Fruit fly (Drosophila melanogaster) whole organism, prepupa: ENCODE results near the gene CG12498.
A peak's percentile ranks its signal among the peaks of the same experiment; 100 is the strongest.

Experiments
- Blimp-1 ChIP-seq: fragments of 200-800 bp; sonication (Bioruptor generic); optimal IDR thresholded peaks from 3 replicates; lab custom pipeline; 2017; ENCODE audit warnings: missing biosample characterization, missing genetic modification characterization, mild to moderate bottlenecking, moderate library complexity, missing genetic modification reagents
- CG10631 ChIP-seq: fragments of 200-800 bp; sonication (Bioruptor generic); optimal IDR thresholded peaks from 2 replicates; lab custom pipeline; 2016; ENCODE audit warnings: missing biosample characterization, missing genetic modification characterization
- CG11294 ChIP-seq: fragments of 200-800 bp; sonication (Bioruptor generic); IDR thresholded peaks from 2 replicates; pipeline ENCODE4 v1.3.6; 2022; ENCODE audit warnings: missing biosample characterization, missing genetic modification characterization
- CG11762 ChIP-seq: fragments of 200-800 bp; sonication (Bioruptor generic); optimal IDR thresholded peaks from 3 replicates; lab custom pipeline; 2016; ENCODE audit warnings: missing biosample characterization, missing genetic modification characterization; ENCODE audit not compliant: insufficient read depth
- CG11902 ChIP-seq: fragments of 200-800 bp; sonication (Bioruptor generic); optimal IDR thresholded peaks from 3 replicates; lab custom pipeline; 2016; ENCODE audit warnings: missing biosample characterization, missing genetic modification characterization
- CG15336 ChIP-seq: fragments of 200-800 bp; sonication (Bioruptor generic); IDR thresholded peaks from 2 replicates; pipeline ENCODE4 v1.3.6; 2022; ENCODE audit warnings: missing biosample characterization, missing genetic modification characterization
- CG3032 ChIP-seq: fragments of 200-800 bp; optimal IDR thresholded peaks from 2 replicates; lab custom pipeline; 2019; ENCODE audit warnings: missing biosample characterization, mild to moderate bottlenecking, missing genetic modification characterization, moderate library complexity
- CG31627 ChIP-seq: fragments of 200-800 bp; sonication (Bioruptor generic); optimal IDR thresholded peaks from 3 replicates; lab custom pipeline; 2016; ENCODE audit warnings: missing biosample characterization, missing genetic modification characterization
- CG32006 ChIP-seq: fragments of 200-800 bp; sonication (Bioruptor generic); optimal IDR thresholded peaks from 3 replicates; lab custom pipeline; 2017; ENCODE audit warnings: missing biosample characterization, mild to moderate bottlenecking, missing genetic modification characterization
- CG34406 ChIP-seq: fragments of 200-800 bp; sonication (Bioruptor generic); optimal IDR thresholded peaks from 3 replicates; lab custom pipeline; 2016; ENCODE audit warnings: missing biosample characterization, missing genetic modification characterization
- CG3919 ChIP-seq: fragments of 200-800 bp; sonication (Bioruptor generic); optimal IDR thresholded peaks from 3 replicates; lab custom pipeline; 2016; ENCODE audit warnings: missing biosample characterization, missing genetic modification characterization
- CG4318 ChIP-seq: fragments of 200-800 bp; sonication (Bioruptor generic); optimal IDR thresholded peaks from 3 replicates; lab custom pipeline; 2017; ENCODE audit warnings: missing biosample characterization, mild to moderate bottlenecking, missing genetic modification characterization
- CG6276 ChIP-seq: fragments of 200-800 bp; sonication (Bioruptor generic); optimal IDR thresholded peaks from 2 replicates; lab custom pipeline; 2017; ENCODE audit warnings: missing biosample characterization, mild to moderate bottlenecking, missing genetic modification characterization
- CG6792 ChIP-seq: fragments of 200-800 bp; sonication (Bioruptor generic); optimal IDR thresholded peaks from 3 replicates; lab custom pipeline; 2016; ENCODE audit warnings: missing biosample characterization, missing genetic modification characterization
- CG8119 ChIP-seq: fragments of 200-800 bp; sonication (Bioruptor generic); IDR thresholded peaks from 3 replicates; pipeline ENCODE4 v1.3.6; 2022; ENCODE audit warnings: missing biosample characterization, missing genetic modification characterization
- CG8319 ChIP-seq: fragments of 200-800 bp; sonication (Bioruptor generic); optimal IDR thresholded peaks from 3 replicates; lab custom pipeline; 2016; ENCODE audit warnings: missing biosample characterization, missing genetic modification characterization
- CG8632 ChIP-seq: fragments of 200-800 bp; sonication (Bioruptor generic); optimal IDR thresholded peaks from 3 replicates; lab custom pipeline; 2016; ENCODE audit warnings: missing biosample characterization, missing genetic modification characterization
- CG9139 ChIP-seq: fragments of 200-800 bp; sonication (Bioruptor generic); optimal IDR thresholded peaks from 3 replicates; lab custom pipeline; 2017; ENCODE audit warnings: missing biosample characterization, mild to moderate bottlenecking, missing genetic modification characterization
- Eip75B ChIP-seq: fragments of 200-800 bp; sonication (Bioruptor generic); optimal IDR thresholded peaks from 3 replicates; lab custom pipeline; 2016; ENCODE audit warnings: missing biosample characterization, missing genetic modification characterization
- Eip78C ChIP-seq: fragments of 200-800 bp; sonication (Bioruptor generic); peaks from one replicate; lab custom pipeline; 2016; ENCODE audit warnings: missing biosample characterization, missing genetic modification characterization
- Eip93F ChIP-seq: fragments of 200-800 bp; sonication (Bioruptor generic); optimal IDR thresholded peaks from 2 replicates; lab custom pipeline; 2016; ENCODE audit warnings: missing biosample characterization, mild to moderate bottlenecking, missing genetic modification characterization
- Ets21C ChIP-seq: fragments of 200-800 bp; sonication (Bioruptor generic); optimal IDR thresholded peaks from 3 replicates; lab custom pipeline; 2016; ENCODE audit warnings: missing biosample characterization, missing genetic modification characterization
- Ets96B ChIP-seq: fragments of 200-800 bp; optimal IDR thresholded peaks from 2 replicates; lab custom pipeline; 2019; ENCODE audit warnings: missing biosample characterization, mild to moderate bottlenecking, missing genetic modification characterization, moderate library complexity
- Gug ChIP-seq: fragments of 200-800 bp; sonication (Bioruptor generic); IDR thresholded peaks from 2 replicates; pipeline ENCODE4 v1.3.6; 2022; ENCODE audit warnings: missing biosample characterization, missing genetic modification characterization
- Hr39 ChIP-seq: fragments of 200-800 bp; sonication (Bioruptor generic); optimal IDR thresholded peaks from 2 replicates; lab custom pipeline; 2016; ENCODE audit warnings: missing biosample characterization, missing genetic modification characterization
- Hr4 ChIP-seq: fragments of 200-800 bp; sonication (Bioruptor generic); optimal IDR thresholded peaks from 3 replicates; lab custom pipeline; 2016; ENCODE audit warnings: missing biosample characterization, missing genetic modification characterization
- Met ChIP-seq: fragments of 200-800 bp; sonication (Bioruptor generic); optimal IDR thresholded peaks from 3 replicates; lab custom pipeline; 2016; ENCODE audit warnings: missing biosample characterization, missing genetic modification characterization
- OdsH ChIP-seq: fragments of 200-800 bp; sonication (Bioruptor generic); optimal IDR thresholded peaks from 3 replicates; lab custom pipeline; 2016; ENCODE audit warnings: missing biosample characterization, missing genetic modification characterization
- Smox ChIP-seq: fragments of 200-800 bp; sonication (Bioruptor generic); optimal IDR thresholded peaks from 3 replicates; lab custom pipeline; 2016; ENCODE audit warnings: missing biosample characterization, missing genetic modification characterization
- Sox102F ChIP-seq: fragments of 200-800 bp; sonication (Bioruptor generic); optimal IDR thresholded peaks from 2 replicates; lab custom pipeline; 2016; ENCODE audit warnings: missing biosample characterization, mild to moderate bottlenecking, missing genetic modification characterization
- Sox15 ChIP-seq: fragments of 200-800 bp; sonication (Bioruptor generic); optimal IDR thresholded peaks from 3 replicates; lab custom pipeline; 2016; ENCODE audit warnings: missing biosample characterization, missing genetic modification characterization
- acj6 ChIP-seq: fragments of 200-800 bp; sonication (Bioruptor generic); optimal IDR thresholded peaks from 3 replicates; lab custom pipeline; 2016; ENCODE audit warnings: missing biosample characterization, missing genetic modification characterization
- cyc ChIP-seq: fragments of 200-800 bp; sonication (Bioruptor generic); optimal IDR thresholded peaks from 3 replicates; lab custom pipeline; 2016; ENCODE audit warnings: missing biosample characterization, missing genetic modification characterization
- dac ChIP-seq: fragments of 200-800 bp; sonication (Bioruptor generic); optimal IDR thresholded peaks from 2 replicates; lab custom pipeline; 2017; ENCODE audit warnings: missing biosample characterization, mild to moderate bottlenecking, missing genetic modification characterization
- dsx ChIP-seq: fragments of 200-800 bp; optimal IDR thresholded peaks from 3 replicates; lab custom pipeline; 2019; ENCODE audit warnings: missing biosample characterization, mild to moderate bottlenecking, missing genetic modification characterization, moderate library complexity; ENCODE audit not compliant: poor library complexity, severe bottlenecking
- eg ChIP-seq: fragments of 200-800 bp; sonication (Bioruptor generic); IDR thresholded peaks from 3 replicates; pipeline ENCODE4 v1.3.6; 2022; ENCODE audit warnings: missing biosample characterization, missing genetic modification characterization
- esn ChIP-seq: fragments of 200-800 bp; sonication (Bioruptor generic); optimal IDR thresholded peaks from 2 replicates; lab custom pipeline; 2016; ENCODE audit warnings: missing biosample characterization, mild to moderate bottlenecking, missing genetic modification characterization, moderate library complexity
- fkh ChIP-seq: fragments of 200-800 bp; sonication (Bioruptor generic); optimal IDR thresholded peaks from 3 replicates; lab custom pipeline; 2017; ENCODE audit warnings: missing biosample characterization, mild to moderate bottlenecking, missing genetic modification characterization, moderate library complexity
- lz ChIP-seq: fragments of 200-800 bp; sonication (Bioruptor generic); optimal IDR thresholded peaks from 3 replicates; lab custom pipeline; 2016; ENCODE audit warnings: missing biosample characterization, missing genetic modification characterization
- net ChIP-seq: fragments of 200-800 bp; sonication (Bioruptor generic); optimal IDR thresholded peaks from 3 replicates; lab custom pipeline; 2016; ENCODE audit warnings: missing biosample characterization, missing genetic modification characterization
- salr ChIP-seq, 2 experiments: fragments of 200-800 bp; sonication (Bioruptor generic); optimal IDR thresholded peaks; 3 replicates each; lab custom pipeline; 2016 to 2018; ENCODE audit warnings: missing biosample characterization in 2 of 2, missing genetic modification characterization in 2 of 2, mild to moderate bottlenecking in 1 of 2
- spab ChIP-seq: fragments of 200-800 bp; sonication (Bioruptor generic); optimal IDR thresholded peaks from 2 replicates; lab custom pipeline; 2017; ENCODE audit warnings: missing biosample characterization, mild to moderate bottlenecking, missing genetic modification characterization, missing genetic modification reagents
- ss ChIP-seq, 2 experiments: fragments of 200-800 bp; sonication (Bioruptor generic); optimal IDR thresholded peaks; 2 replicates in 1 of 2; 3 replicates in 1 of 2; lab custom pipeline; 2017 to 2018; ENCODE audit warnings: mild to moderate bottlenecking in 2 of 2, missing biosample characterization in 2 of 2, missing genetic modification characterization in 2 of 2, moderate library complexity in 1 of 2
- svp ChIP-seq: fragments of 200-800 bp; sonication (Bioruptor generic); peaks from one replicate; lab custom pipeline; 2016; ENCODE audit warnings: missing biosample characterization, missing genetic modification characterization
- vri ChIP-seq: fragments of 200-800 bp; sonication (Bioruptor generic); optimal IDR thresholded peaks from 3 replicates; lab custom pipeline; 2016; ENCODE audit warnings: missing biosample characterization, mild to moderate bottlenecking, missing genetic modification characterization

CG12498 gene

DNA sequence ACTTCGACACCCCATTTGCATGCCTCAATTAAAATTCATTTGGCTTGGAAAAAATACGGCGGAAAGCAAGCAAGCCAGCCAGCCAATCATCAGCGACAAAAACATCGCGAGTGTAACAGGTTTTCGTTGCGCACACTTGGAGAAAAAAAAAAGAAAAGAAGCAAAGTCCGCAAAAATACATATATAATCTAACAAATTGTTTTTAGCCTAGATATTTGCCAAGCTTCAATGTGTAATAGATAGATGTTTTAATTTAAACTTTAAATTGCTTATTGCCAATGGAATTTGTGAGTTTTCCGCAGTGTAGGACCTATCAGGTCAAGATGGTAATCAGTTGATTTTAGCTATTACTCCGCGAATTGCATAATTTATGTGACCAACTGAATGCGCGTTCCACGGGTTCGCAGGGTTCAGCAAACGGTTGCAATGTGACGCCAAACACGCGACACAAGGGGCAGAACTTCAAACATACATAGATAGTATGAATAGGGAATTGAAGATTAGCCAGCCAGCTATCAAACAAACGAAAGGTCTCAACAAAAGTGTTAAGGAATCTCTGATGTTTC is 23.0 kb upstream of the CG12498 start (continued):
- TF ChIP-seq net (GFP tag; lab: Kevin White, UChicago) (peak; percentile 94), Smox (GFP tag; lab: Kevin White, UChicago) (peak; percentile 85), Eip93F (GFP tag; lab: Kevin White, UChicago) (peak; percentile 74), Ets21C (GFP tag; lab: Kevin White, UChicago) (peak; percentile 88), dac (GFP tag; lab: Kevin White, UChicago) (peak; percentile 74), dsx (peak; percentile 50), Met (GFP tag; lab: Kevin White, UChicago) (peak; percentile 89), Eip78C (GFP tag; lab: Kevin White, UChicago) (peak; percentile 98), fkh (GFP tag; lab: Kevin White, UChicago) (no peak), acj6 (GFP tag; lab: Kevin White, UChicago) (peak; percentile 93), svp (peak; percentile 99), Eip75B (GFP tag; lab: Kevin White, UChicago) (peak; percentile 90), CG11294 (GFP tag; lab: Robert Waterston, UW) (peak; percentile 92), CG31627 (GFP tag; lab: Kevin White, UChicago) (peak; percentile 94), CG6792 (GFP tag; lab: Kevin White, UChicago) (peak; percentile 90), CG6276 (GFP tag; lab: Kevin White, UChicago) (peak; percentile 88), CG8632 (GFP tag; lab: Kevin White, UChicago) (peak; percentile 93), CG10631 (GFP tag; lab: Kevin White, UChicago) (peak; percentile 90), eg (GFP tag; lab: Robert Waterston, UW) (peak; percentile 96), cyc (peak; percentile 97), CG9139 (GFP tag; lab: Kevin White, UChicago) (peak; percentile 78), Blimp-1 (GFP tag; lab: Kevin White, UChicago) (peak; percentile 51), CG11902 (GFP tag; lab: Kevin White, UChicago) (peak; percentile 93), CG8319 (GFP tag; lab: Kevin White, UChicago) (peak; percentile 95), Hr39 (GFP tag; lab: Kevin White, UChicago) (peak; percentile 94)

DNA sequence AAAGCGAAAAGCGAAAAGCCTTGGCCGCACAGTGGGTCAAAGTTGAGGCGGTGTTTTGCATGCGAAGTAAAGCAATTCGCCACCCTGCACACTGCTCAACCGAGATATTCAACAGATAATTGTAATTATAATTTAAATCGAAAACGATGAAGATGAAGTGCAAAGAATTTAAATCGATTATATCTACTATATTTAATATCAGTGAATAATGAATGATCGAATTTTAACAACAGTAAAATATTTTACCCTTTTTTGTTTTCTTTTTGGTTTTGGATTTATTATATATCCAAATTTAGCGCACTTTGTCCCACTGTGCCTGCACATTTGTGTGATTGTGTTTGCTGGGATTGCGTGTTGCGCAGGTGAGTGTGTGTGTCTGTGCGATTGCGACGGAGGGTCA is 22.4 kb upstream of the CG12498 start:
- TF ChIP-seq Met (GFP tag; lab: Kevin White, UChicago) (peak; percentile 92), CG11762 (GFP tag; lab: Kevin White, UChicago) (peak; percentile 92), CG6792 (GFP tag; lab: Kevin White, UChicago) (peak; percentile 89), Hr4 (GFP tag; lab: Kevin White, UChicago) (peak; percentile 95), CG31627 (GFP tag; lab: Kevin White, UChicago) (peak; percentile 87), CG8319 (GFP tag; lab: Kevin White, UChicago) (peak; percentile 91), CG3919 (peak; percentile 91), CG10631 (GFP tag; lab: Kevin White, UChicago) (peak; percentile 92), ss (GFP tag; optimal IDR thresholded peaks at IDR 0.05; lab: Kevin White, UChicago) (peak; percentile 92), CG15336 (GFP tag; lab: Robert Waterston, UW) (peak; percentile 95), Sox15 (peak; percentile 91), Eip93F (GFP tag; lab: Kevin White, UChicago) (peak; percentile 66), CG34406 (peak; percentile 95), esn (peak; percentile 92), Eip75B (GFP tag; lab: Kevin White, UChicago) (peak; percentile 94), CG4318 (GFP tag; lab: Kevin White, UChicago) (peak; percentile 91), OdsH (GFP tag; lab: Kevin White, UChicago) (peak; percentile 91), dsx (peak; percentile 87), Eip78C (GFP tag; lab: Kevin White, UChicago) (peak; percentile 98), Sox102F (peak; percentile 88), cyc (peak; percentile 88), CG8632 (GFP tag; lab: Kevin White, UChicago) (peak; percentile 92), lz (GFP tag; lab: Kevin White, UChicago) (peak; percentile 94), svp (peak; percentile 96), CG6276 (GFP tag; lab: Kevin White, UChicago) (peak; percentile 88), CG11294 (GFP tag; lab: Robert Waterston, UW) (peak; percentile 89), vri (GFP tag; lab: Kevin White, UChicago) (peak; percentile 60), fkh (GFP tag; lab: Kevin White, UChicago) (peak; percentile 33), spab (GFP tag; lab: Kevin White, UChicago) (peak; percentile 91), Hr39 (GFP tag; lab: Kevin White, UChicago) (peak; percentile 89), CG3032 (tag; lab: Kevin White, UChicago) (peak; percentile 92), CG8119 (GFP tag; lab: Robert Waterston, UW) (peak; percentile 96), CG32006 (peak; percentile 97), Gug (GFP tag; lab: Robert Waterston, UW) (peak; percentile 83), acj6 (GFP tag; lab: Kevin White, UChicago) (peak; percentile 92), salr (GFP tag; optimal IDR thresholded peaks at IDR 0.05; lab: Kevin White, UChicago) (peak; percentile 78 to 83), Blimp-1 (GFP tag; lab: Kevin White, UChicago) (peak; percentile 87), Ets96B (peak; percentile 92)
